Fruit fly (Drosophila melanogaster) whole organism, embryonic: ENCODE measurements around the gene Rpt5.
A peak's percentile ranks its signal among the peaks of the same experiment; 100 is the strongest.

Experiments
- Ada2b ChIP-seq: fragments of 200-800 bp; sonication (Bioruptor generic); IDR thresholded peaks from 2 replicates; pipeline ENCODE4 v1.3.6; 2022; ENCODE audit warnings: missing biosample characterization, missing genetic modification characterization
- C15 ChIP-seq: fragments of 200-800 bp; sonication (Bioruptor generic); IDR thresholded peaks from 3 replicates; pipeline ENCODE4 v1.3.6; 2022; ENCODE audit warnings: missing biosample characterization, missing genetic modification characterization
- CG1024 ChIP-seq: fragments of 200-800 bp; sonication (Bioruptor generic); IDR thresholded peaks from 2 replicates; pipeline ENCODE4 v1.3.6; 2022; ENCODE audit warnings: missing biosample characterization, missing genetic modification characterization
- CG10431 ChIP-seq: fragments of 200-800 bp; sonication (Bioruptor generic); optimal IDR thresholded peaks from 3 replicates; lab custom pipeline; 2018; ENCODE audit warnings: missing biosample characterization, mild to moderate bottlenecking, missing genetic modification characterization
- CG11085 ChIP-seq: fragments of 200-800 bp; sonication (Bioruptor generic); IDR thresholded peaks from 2 replicates; pipeline ENCODE4 v1.3.6; 2022; ENCODE audit warnings: missing biosample characterization, missing genetic modification characterization
- CG12155 ChIP-seq: fragments of 200-800 bp; sonication (Bioruptor generic); optimal IDR thresholded peaks from 3 replicates; lab custom pipeline; 2016; ENCODE audit warnings: missing biosample characterization, missing genetic modification characterization
- CG12659 ChIP-seq: fragments of 200-800 bp; sonication (Bioruptor generic); optimal IDR thresholded peaks from 3 replicates; lab custom pipeline; 2017; ENCODE audit warnings: mild to moderate bottlenecking, missing biosample characterization, missing genetic modification reagents, missing genetic modification characterization
- CG13296 ChIP-seq: fragments of 200-800 bp; sonication (Bioruptor generic); optimal IDR thresholded peaks from 3 replicates; lab custom pipeline; 2018; ENCODE audit warnings: missing biosample characterization, mild to moderate bottlenecking, missing genetic modification characterization
- CG13624 ChIP-seq: fragments of 200-800 bp; sonication (Bioruptor generic); optimal IDR thresholded peaks from 2 replicates; lab custom pipeline; 2016; ENCODE audit warnings: missing biosample characterization, missing genetic modification characterization
- CG15514 ChIP-seq: fragments of 200-800 bp; sonication (Bioruptor generic); optimal IDR thresholded peaks from 3 replicates; lab custom pipeline; 2017; ENCODE audit warnings: missing biosample characterization, missing genetic modification characterization, mild to moderate bottlenecking, moderate library complexity, missing genetic modification reagents
- CG15696 ChIP-seq: fragments of 200-800 bp; sonication (Bioruptor generic); optimal IDR thresholded peaks from 2 replicates; lab custom pipeline; 2019; ENCODE audit warnings: missing biosample characterization, mild to moderate bottlenecking, missing genetic modification characterization, moderate library complexity
- CG17802 ChIP-seq: fragments of 200-800 bp; sonication (Bioruptor generic); optimal IDR thresholded peaks from 2 replicates; lab custom pipeline; 2018; ENCODE audit warnings: missing biosample characterization, mild to moderate bottlenecking, missing genetic modification characterization, moderate library complexity
- CG17912 ChIP-seq: fragments of 200-800 bp; sonication (Bioruptor generic); optimal IDR thresholded peaks from 2 replicates; lab custom pipeline; 2018; ENCODE audit warnings: missing biosample characterization, mild to moderate bottlenecking, missing genetic modification characterization
- CG18599 ChIP-seq: fragments of 200-800 bp; sonication (Bioruptor generic); optimal IDR thresholded peaks from 3 replicates; lab custom pipeline; 2017; ENCODE audit warnings: missing biosample characterization, missing genetic modification characterization, mild to moderate bottlenecking, moderate library complexity, missing genetic modification reagents
- CG31224 ChIP-seq: fragments of 200-800 bp; sonication (Bioruptor generic); IDR thresholded peaks from 2 replicates; pipeline ENCODE4 v1.3.6; 2022; ENCODE audit warnings: missing biosample characterization, missing genetic modification characterization
- CG31365 ChIP-seq: fragments of 200-800 bp; sonication (Bioruptor generic); optimal IDR thresholded peaks from 2 replicates; lab custom pipeline; 2018; ENCODE audit warnings: missing biosample characterization, mild to moderate bottlenecking, missing genetic modification characterization
- CG3407 ChIP-seq: fragments of 200-800 bp; sonication (Bioruptor generic); optimal IDR thresholded peaks from 2 replicates; lab custom pipeline; 2018; ENCODE audit warnings: missing biosample characterization, mild to moderate bottlenecking, missing genetic modification characterization
- CG6654 ChIP-seq: fragments of 200-800 bp; sonication (Bioruptor generic); optimal IDR thresholded peaks from 2 replicates; lab custom pipeline; 2017; ENCODE audit warnings: missing biosample characterization, mild to moderate bottlenecking, missing genetic modification characterization
- CG7357 ChIP-seq: fragments of 200-800 bp; sonication (Bioruptor generic); IDR thresholded peaks from 3 replicates; pipeline ENCODE4 v1.3.6; 2022; ENCODE audit warnings: missing biosample characterization, missing genetic modification characterization
- CG8290 ChIP-seq, 3 experiments: fragments of 200-800 bp; sonication (Bioruptor generic); optimal IDR thresholded peaks; 2 replicates each; lab custom pipeline; 2016 to 2019; ENCODE audit warnings: missing biosample characterization in 3 of 3, missing genetic modification characterization in 3 of 3, mild to moderate bottlenecking in 2 of 3, moderate library complexity in 1 of 3
- CG8359 ChIP-seq: fragments of 200-800 bp; sonication (Bioruptor generic); optimal IDR thresholded peaks from 2 replicates; lab custom pipeline; 2017; ENCODE audit warnings: missing biosample characterization, mild to moderate bottlenecking, missing genetic modification characterization, borderline replicate concordance
- Dad ChIP-seq: fragments of 200-800 bp; sonication (Bioruptor generic); optimal IDR thresholded peaks from 3 replicates; lab custom pipeline; 2016; ENCODE audit warnings: missing biosample characterization, missing genetic modification characterization
- Doc3 ChIP-seq: fragments of 200-800 bp; sonication (Bioruptor generic); IDR thresholded peaks from 3 replicates; pipeline ENCODE4 v1.3.6; 2022; ENCODE audit warnings: missing biosample characterization, missing genetic modification characterization; ENCODE audit not compliant: partially characterized antibody
- E2f1 ChIP-seq: fragments of 200-800 bp; sonication (Bioruptor generic); IDR thresholded peaks from 2 replicates; pipeline ENCODE4 v1.3.6; 2022; ENCODE audit warnings: missing biosample characterization, missing genetic modification characterization
- E2f2 ChIP-seq: fragments of 200-800 bp; sonication (Bioruptor generic); IDR thresholded peaks from 2 replicates; pipeline ENCODE4 v1.3.6; 2022; ENCODE audit warnings: missing biosample characterization, missing genetic modification characterization
- Fer3 ChIP-seq: fragments of 200-800 bp; sonication (Bioruptor generic); optimal IDR thresholded peaks from 2 replicates; lab custom pipeline; 2018; ENCODE audit warnings: missing biosample characterization, mild to moderate bottlenecking, missing genetic modification characterization, moderate library complexity
- GATAe ChIP-seq: fragments of 200-800 bp; sonication (Bioruptor generic); conservative IDR thresholded peaks from 2 replicates; pipeline ENCODE4 v1.3.6; 2022; ENCODE audit warnings: missing biosample characterization, missing genetic modification characterization
- HLH4C ChIP-seq: fragments of 200-800 bp; sonication (Bioruptor generic); IDR thresholded peaks from 3 replicates; pipeline ENCODE4 v1.3.6; 2022; ENCODE audit warnings: missing biosample characterization, missing genetic modification characterization; ENCODE audit not compliant: partially characterized antibody
- NfI ChIP-seq: fragments of 200-800 bp; sonication (Bioruptor generic); optimal IDR thresholded peaks from 3 replicates; lab custom pipeline; 2018; ENCODE audit warnings: missing biosample characterization, mild to moderate bottlenecking, missing genetic modification characterization, moderate library complexity
- Rfx ChIP-seq: fragments of 200-800 bp; sonication (Bioruptor generic); IDR thresholded peaks from 2 replicates; pipeline ENCODE4 v1.3.6; 2022; ENCODE audit warnings: missing biosample characterization, missing genetic modification characterization
- Six4 ChIP-seq: fragments of 200-800 bp; sonication (Bioruptor generic); optimal IDR thresholded peaks from 2 replicates; lab custom pipeline; 2016; ENCODE audit warnings: missing biosample characterization, missing genetic modification characterization
- TFAM ChIP-seq: fragments of 200-800 bp; sonication (Bioruptor generic); optimal IDR thresholded peaks from 2 replicates; lab custom pipeline; 2017; ENCODE audit warnings: missing biosample characterization, missing genetic modification characterization, inconsistent platforms
- ci ChIP-seq: fragments of 200-800 bp; sonication (Bioruptor generic); IDR thresholded peaks from 3 replicates; pipeline ENCODE4 v1.3.6; 2022; ENCODE audit warnings: missing biosample characterization, missing genetic modification characterization
- disco-r ChIP-seq: fragments of 200-800 bp; sonication (Bioruptor generic); optimal IDR thresholded peaks from 2 replicates; lab custom pipeline; 2016; ENCODE audit warnings: missing biosample characterization, missing genetic modification characterization
- esg ChIP-seq: fragments of 200-800 bp; sonication (Bioruptor generic); conservative IDR thresholded peaks from 2 replicates; pipeline ENCODE4 v1.3.6; 2022; ENCODE audit warnings: missing biosample characterization, missing genetic modification characterization
- grau ChIP-seq: fragments of 200-800 bp; optimal IDR thresholded peaks from 3 replicates; lab custom pipeline; 2019; ENCODE audit warnings: missing biosample characterization, mild to moderate bottlenecking, missing genetic modification characterization, moderate library complexity
- h ChIP-seq: fragments of >200 bp; optimal IDR thresholded peaks from 2 replicates; lab custom pipeline; 2017
- hbn ChIP-seq: fragments of 200-800 bp; sonication (Bioruptor generic); IDR thresholded peaks from 2 replicates; pipeline ENCODE4 v1.3.6; 2022; ENCODE audit warnings: missing biosample characterization, missing genetic modification characterization; ENCODE audit not compliant: partially characterized antibody
- klu ChIP-seq: fragments of 200-800 bp; sonication (Bioruptor generic); IDR thresholded peaks from 2 replicates; pipeline ENCODE4 v1.3.6; 2022; ENCODE audit warnings: missing biosample characterization, missing genetic modification characterization
- lab ChIP-seq: fragments of 200-800 bp; sonication (Bioruptor generic); optimal IDR thresholded peaks from 3 replicates; lab custom pipeline; 2017; ENCODE audit warnings: missing biosample characterization, missing genetic modification characterization, mild to moderate bottlenecking, moderate library complexity, missing genetic modification reagents
- lbe ChIP-seq: fragments of 200-800 bp; sonication (Bioruptor generic); optimal IDR thresholded peaks from 2 replicates; lab custom pipeline; 2016; ENCODE audit warnings: missing biosample characterization, mild to moderate bottlenecking, missing genetic modification characterization
- lmd ChIP-seq: fragments of 200-800 bp; sonication (Bioruptor generic); IDR thresholded peaks from 2 replicates; pipeline ENCODE4 v1.3.6; 2022; ENCODE audit warnings: missing biosample characterization, missing genetic modification characterization
- mld ChIP-seq: fragments of 200-800 bp; sonication (Bioruptor generic); IDR thresholded peaks from 3 replicates; pipeline ENCODE4 v1.3.6; 2022; ENCODE audit warnings: missing biosample characterization, missing genetic modification characterization; ENCODE audit not compliant: partially characterized antibody
- nerfin-2 ChIP-seq: fragments of 200-800 bp; sonication (Bioruptor generic); IDR thresholded peaks from 2 replicates; pipeline ENCODE4 v1.3.6; 2022; ENCODE audit warnings: missing biosample characterization, missing genetic modification characterization; ENCODE audit not compliant: partially characterized antibody
- p53 ChIP-seq: fragments of 200-800 bp; sonication (Bioruptor generic); optimal IDR thresholded peaks from 2 replicates; lab custom pipeline; 2016; ENCODE audit warnings: missing biosample characterization, missing genetic modification characterization
- pzg ChIP-seq: fragments of 200-800 bp; sonication (Bioruptor generic); optimal IDR thresholded peaks from 3 replicates; lab custom pipeline; 2018; ENCODE audit warnings: missing biosample characterization, mild to moderate bottlenecking, missing genetic modification characterization, moderate library complexity
- sd ChIP-seq: fragments of 200-800 bp; sonication (Bioruptor generic); optimal IDR thresholded peaks from 3 replicates; lab custom pipeline; 2018; ENCODE audit warnings: missing biosample characterization, mild to moderate bottlenecking, missing genetic modification characterization, moderate library complexity
- sug ChIP-seq: fragments of 200-800 bp; optimal IDR thresholded peaks from 2 replicates; lab custom pipeline; 2019; ENCODE audit warnings: missing biosample characterization, mild to moderate bottlenecking, missing genetic modification characterization, moderate library complexity
- tgo ChIP-seq: fragments of 200-800 bp; sonication (Bioruptor generic); IDR thresholded peaks from 3 replicates; pipeline ENCODE4 v1.3.6; 2022; ENCODE audit warnings: missing biosample characterization, missing genetic modification characterization
- tll ChIP-seq, 2 experiments: fragments of 200-800 bp in 1 of 2; fragments of >200 bp in 1 of 2; sonication (Bioruptor generic) in 1 of 2; optimal IDR thresholded peaks; 2 replicates each; lab custom pipeline; 2017 to 2019; ENCODE audit warnings: missing biosample characterization in 2 of 2, missing genetic modification characterization in 2 of 2, mild to moderate bottlenecking in 1 of 2, moderate library complexity in 1 of 2

Gene Rpt5

DNA sequence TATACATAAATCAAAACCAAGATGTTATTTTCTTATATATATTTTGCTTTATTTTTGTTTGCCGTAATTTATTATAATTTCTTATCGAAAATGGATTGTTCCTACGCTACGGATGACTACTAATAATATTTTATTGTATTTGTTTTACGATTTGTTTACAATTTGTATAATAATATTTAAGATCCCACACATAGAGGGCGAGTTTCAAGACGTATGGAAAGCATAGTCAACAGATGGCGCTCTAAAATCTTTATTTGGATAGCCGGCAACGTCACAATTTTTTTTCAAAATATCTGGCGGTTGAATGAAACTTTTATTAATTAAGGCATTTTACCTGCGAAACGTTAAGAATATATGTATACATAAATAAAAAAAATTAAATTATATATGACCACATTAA lies 30.7 kb upstream of the Rpt5 start (continued):
- TF ChIP-seq h (lab: Kevin White, UChicago) (no peak), sd (tag; lab: Kevin White, UChicago) (peak; percentile 21), disco-r (GFP tag; lab: Kevin White, UChicago) (no peak), CG1024 (GFP tag; lab: Robert Waterston, UW) (no peak; the same call in 1 of the 2 replicates), CG6654 (GFP tag; lab: Kevin White, UChicago) (no peak), CG17912 (GFP tag; lab: Kevin White, UChicago) (peak; percentile 55), CG31365 (tag; lab: Kevin White, UChicago) (no peak), sug (peak; percentile 66), Dad (GFP tag; lab: Kevin White, UChicago) (no peak), CG12659 (GFP tag; lab: Kevin White, UChicago) (peak; percentile 61), C15 (GFP tag; lab: Robert Waterston, UW) (no peak), CG8359 (GFP tag; lab: Kevin White, UChicago) (no peak), CG15696 (tag; lab: Kevin White, UChicago) (peak; percentile 64), ci (GFP tag; lab: Robert Waterston, UW) (0 out of 3 replicates have a peak, but pooled peaks have one; percentile 26), CG10431 (GFP tag; lab: Kevin White, UChicago) (no peak), pzg (peak; percentile 20), klu (GFP tag; lab: Robert Waterston, UW) (no peak), CG13624 (GFP tag; lab: Kevin White, UChicago) (no peak), tgo (GFP tag; lab: Robert Waterston, UW) (no peak), Rfx (GFP tag; lab: Robert Waterston, UW) (peak; percentile 62), NfI (GFP tag; lab: Kevin White, UChicago) (peak; percentile 45), lbe (GFP tag; lab: Kevin White, UChicago) (peak; percentile 15), CG31224 (GFP tag; lab: Robert Waterston, UW) (no peak), mld (GFP tag; lab: Robert Waterston, UW) (no peak), lab (peak; percentile 10), tll (GFP tag; optimal IDR thresholded peaks at IDR 0.05; lab: Kevin White, UChicago) (no peak), esg (GFP tag; lab: Robert Waterston, UW) (no peak), nerfin-2 (no peak), TFAM (no peak), CG7357 (GFP tag; lab: Robert Waterston, UW) (no peak), Ada2b (GFP tag; lab: Robert Waterston, UW) (no peak), hbn (GFP tag; lab: Robert Waterston, UW) (no peak), p53 (GFP tag; lab: Kevin White, UChicago) (no peak), CG15514 (GFP tag; lab: Kevin White, UChicago) (peak; percentile 34), GATAe (GFP tag; lab: Robert Waterston, UW) (no peak), CG3407 (GFP tag; lab: Kevin White, UChicago) (no peak), Six4 (GFP tag; lab: Kevin White, UChicago) (no peak), Doc3 (no peak), E2f1 (GFP tag; lab: Robert Waterston, UW) (no peak), CG12155 (peak; percentile 1), lmd (GFP tag; lab: Robert Waterston, UW) (peak; percentile 22; the same call in 1 of the 2 replicates), CG18599 (GFP tag; lab: Kevin White, UChicago) (no peak), CG17802 (tag; lab: Kevin White, UChicago) (no peak), Fer3 (tag; lab: Kevin White, UChicago) (peak; percentile 27), HLH4C (GFP tag; lab: Robert Waterston, UW) (no peak), E2f2 (GFP tag; lab: Robert Waterston, UW) (peak; percentile 90), grau (tag; lab: Kevin White, UChicago) (peak; percentile 56), CG11085 (0 out of 2 replicates have a peak, but pooled peaks have one; percentile 11), CG13296 (GFP tag; lab: Kevin White, UChicago) (peak; percentile 19), CG8290 (GFP tag; optimal IDR thresholded peaks at IDR 0.05; lab: Kevin White, UChicago) (peak; percentile 6), CG8290 (tag; optimal IDR thresholded peaks at IDR 0.05; lab: Kevin White, UChicago) (peak in 1 of 2 experiments; percentile 46)
